Worm (Caenorhabditis elegans): Measurements from ENCODE around the gene F49C12.11.

ce11 chrIV:9339205-9339604, 20.0 kb downstream of the F49C12.11 start, which contains the start of gene T20D3.6:
- TF ChIP-seq nhr-67 (tag; optimal IDR thresholded peaks at IDR 0.05), result no peak
- TF ChIP-seq ZK546.5 (tag; optimal IDR thresholded peaks at IDR 0.05), result no peak
- no peak for TF ChIP-seq pha-4 (tag; optimal IDR thresholded peaks at IDR 0.05)
- no peak for TF ChIP-seq skn-1 (tag; optimal IDR thresholded peaks at IDR 0.05)
- TF ChIP-seq elt-3 (tag; optimal IDR thresholded peaks at IDR 0.05), result no peak
- no peak for TF ChIP-seq lin-15B (tag; optimal IDR thresholded peaks at IDR 0.05)
- TF ChIP-seq fkh-10 (GFP tag; optimal IDR thresholded peaks at IDR 0.05), result no peak
- no peak for TF ChIP-seq nhr-28 (tag; optimal IDR thresholded peaks at IDR 0.05)
- TF ChIP-seq unc-62 (GFP tag; optimal IDR thresholded peaks at IDR 0.05), result no peak
- no peak for TF ChIP-seq nfya-1 (tag; optimal IDR thresholded peaks at IDR 0.05; ENCODE audit: insufficient read depth)
- no peak for TF ChIP-seq elt-2 (tag; optimal IDR thresholded peaks at IDR 0.05)

All from whole organism, L3 larva.